Worm (Caenorhabditis elegans) whole organism, L2 larva: ENCODE results near the gene vap-1.

Experiments
- alr-1 ChIP-seq: fragments of 150-350 bp; optimal IDR thresholded peaks from 2 replicates; lab custom pipeline; 2014; ENCODE audit warnings: missing biosample characterization, missing genetic modification characterization
- lin-11 ChIP-seq: fragments of 150-350 bp; sonication (generic microtip); optimal IDR thresholded peaks from 2 replicates; lab custom pipeline; 2014; ENCODE audit warnings: missing biosample characterization, missing genetic modification characterization, inconsistent platforms, mixed read lengths
- lin-13 ChIP-seq: fragments of 150-350 bp; optimal IDR thresholded peaks from 2 replicates; lab custom pipeline; 2014; ENCODE audit warnings: missing biosample characterization, missing genetic modification reagents, missing genetic modification characterization
- lin-39 ChIP-seq: fragments of 150-350 bp; optimal IDR thresholded peaks from 2 replicates; lab custom pipeline; 2014; ENCODE audit warnings: missing biosample characterization, missing genetic modification reagents, missing genetic modification characterization
- lsy-2 ChIP-seq, 2 experiments: fragments of 150-350 bp in 1 of 2; sonication (generic microtip) in 1 of 2; optimal IDR thresholded peaks; 2 replicates each; lab custom pipeline; 2014 to 2017; ENCODE audit warnings: missing biosample characterization in 2 of 2, missing genetic modification characterization in 2 of 2
- mdl-1 ChIP-seq, 2 experiments: fragments of 150-350 bp in 1 of 2; sonication (generic microtip) in 1 of 2; optimal IDR thresholded peaks; 2 replicates each; lab custom pipeline; 2017; ENCODE audit warnings: missing biosample characterization in 2 of 2, missing genetic modification characterization in 2 of 2
- nhr-10 ChIP-seq: sonication (generic microtip); optimal IDR thresholded peaks from 2 replicates; lab custom pipeline; 2017; ENCODE audit warnings: missing biosample characterization, missing genetic modification characterization
- nhr-11 ChIP-seq: fragments of 150-350 bp; optimal IDR thresholded peaks from 2 replicates; lab custom pipeline; 2014; ENCODE audit warnings: missing biosample characterization, missing genetic modification characterization
- nhr-23 ChIP-seq: fragments of 150-350 bp; optimal IDR thresholded peaks from 2 replicates; lab custom pipeline; 2014; ENCODE audit warnings: missing biosample characterization, missing genetic modification reagents, missing genetic modification characterization
- nhr-237 ChIP-seq: fragments of 150-350 bp; optimal IDR thresholded peaks from 2 replicates; lab custom pipeline; 2014; ENCODE audit warnings: missing biosample characterization, missing genetic modification characterization
- unc-39 ChIP-seq: fragments of 150-350 bp; optimal IDR thresholded peaks from 2 replicates; lab custom pipeline; 2014; ENCODE audit warnings: missing biosample characterization, missing genetic modification characterization
- zag-1 ChIP-seq: fragments of 150-350 bp; optimal IDR thresholded peaks from 2 replicates; lab custom pipeline; 2014; ENCODE audit warnings: missing biosample characterization, missing genetic modification characterization
- ztf-4 ChIP-seq: fragments of 150-350 bp; optimal IDR thresholded peaks from 2 replicates; lab custom pipeline; 2014; ENCODE audit warnings: missing biosample characterization, missing genetic modification characterization

ce11 chrX:17419813-17420584, 23.6 kb upstream of the vap-1 start:
- no peak for TF ChIP-seq lin-13 (GFP tag; lab: Kevin White, UChicago)
- TF ChIP-seq nhr-23 (tag; lab: Kevin White, UChicago) = no peak
- peak; percentile 98 for TF ChIP-seq ztf-4 (tag; lab: Kevin White, UChicago)
- no peak for TF ChIP-seq unc-39 (tag; lab: Kevin White, UChicago)
- no peak for TF ChIP-seq nhr-10 (tag; lab: Kevin White, UChicago)
- peak in 1 of 2 experiments; percentile 22 for TF ChIP-seq lsy-2 (tag; optimal IDR thresholded peaks at IDR 0.05; lab: Kevin White, UChicago)
- TF ChIP-seq alr-1 (tag; lab: Kevin White, UChicago) = no peak
- no peak for TF ChIP-seq mdl-1 (tag; optimal IDR thresholded peaks at IDR 0.05; lab: Kevin White, UChicago)
- no peak for TF ChIP-seq zag-1 (tag; lab: Kevin White, UChicago)
- no peak for TF ChIP-seq nhr-237 (tag; lab: Kevin White, UChicago)
- TF ChIP-seq lin-11 (tag; lab: Kevin White, UChicago) = no peak
- no peak for TF ChIP-seq lin-39 (tag; lab: Kevin White, UChicago)
- TF ChIP-seq nhr-11 = no peak
